Worm (Caenorhabditis elegans) whole organism, mixed stage, embryonic: ENCODE data around the gene T10B5.8.

ENCODE experiments used
- M03D4.4 ChIP-seq: sonication (generic microtip); optimal IDR thresholded peaks from 2 replicates; lab custom pipeline; 2017; ENCODE audit warnings: mild to moderate bottlenecking, missing genetic modification characterization, missing compliant biosample characterization
- bed-3 ChIP-seq: fragments of 200-800 bp; sonication (Bioruptor generic); optimal IDR thresholded peaks from 3 replicates; lab custom pipeline; 2018; ENCODE audit warnings: mild to moderate bottlenecking, missing genetic modification characterization, moderate library complexity, missing compliant biosample characterization
- blmp-1 ChIP-seq: fragments of 150-350 bp; optimal IDR thresholded peaks from 2 replicates; lab custom pipeline; 2014; ENCODE audit warnings: missing biosample characterization, missing genetic modification characterization
- ceh-39 ChIP-seq: fragments of 150-350 bp; optimal IDR thresholded peaks from 2 replicates; lab custom pipeline; 2014; ENCODE audit warnings: missing biosample characterization, missing genetic modification characterization
- ceh-43 ChIP-seq: fragments of 200-800 bp; sonication (Bioruptor generic); optimal IDR thresholded peaks from 2 replicates; lab custom pipeline; 2018; ENCODE audit warnings: mild to moderate bottlenecking, missing genetic modification characterization, moderate library complexity, missing compliant biosample characterization
- ceh-83 ChIP-seq: fragments of 200-800 bp; sonication (Bioruptor generic); optimal IDR thresholded peaks from 2 replicates; lab custom pipeline; 2018; ENCODE audit warnings: mild to moderate bottlenecking, missing genetic modification characterization, missing compliant biosample characterization
- elt-1 ChIP-seq: sonication (generic microtip); optimal IDR thresholded peaks from 2 replicates; lab custom pipeline; 2017; ENCODE audit warnings: missing genetic modification characterization, mild to moderate bottlenecking, missing compliant biosample characterization, antibody characterized with exemption, moderate library complexity, borderline replicate concordance; ENCODE audit not compliant: insufficient read depth
- elt-3 ChIP-seq: fragments of 150-350 bp; optimal IDR thresholded peaks from 2 replicates; lab custom pipeline; 2014; ENCODE audit warnings: missing biosample characterization, missing genetic modification characterization
- flh-1 ChIP-seq: fragments of 200-800 bp; sonication (Bioruptor generic); optimal IDR thresholded peaks from 2 replicates; lab custom pipeline; 2018; ENCODE audit warnings: mild to moderate bottlenecking, missing genetic modification characterization, moderate library complexity, missing compliant biosample characterization
- ham-2 ChIP-seq: fragments of 200-800 bp; sonication (Bioruptor generic); optimal IDR thresholded peaks from 2 replicates; lab custom pipeline; 2018; ENCODE audit warnings: mild to moderate bottlenecking, missing genetic modification characterization, missing compliant biosample characterization
- hlh-1 ChIP-seq: fragments of 150-350 bp; optimal IDR thresholded peaks from 2 replicates; lab custom pipeline; 2014; ENCODE audit warnings: missing biosample characterization, missing genetic modification reagents, missing genetic modification characterization
- lin-13 ChIP-seq: fragments of 150-350 bp; optimal IDR thresholded peaks from 2 replicates; lab custom pipeline; 2014; ENCODE audit warnings: missing biosample characterization, missing genetic modification characterization
- lin-32 ChIP-seq: fragments of 200-800 bp; sonication (Bioruptor generic); optimal IDR thresholded peaks from 2 replicates; lab custom pipeline; 2018; ENCODE audit warnings: mild to moderate bottlenecking, missing genetic modification characterization, missing compliant biosample characterization
- lsy-2 ChIP-seq: fragments of 150-350 bp; optimal IDR thresholded peaks from 2 replicates; lab custom pipeline; 2014; ENCODE audit warnings: missing biosample characterization, missing genetic modification characterization
- mab-5 ChIP-seq: fragments of 150-350 bp; optimal IDR thresholded peaks from 2 replicates; lab custom pipeline; 2014; ENCODE audit warnings: missing biosample characterization, missing genetic modification characterization
- mep-1 ChIP-seq: fragments of 150-350 bp; optimal IDR thresholded peaks from 2 replicates; lab custom pipeline; 2017; ENCODE audit warnings: missing biosample characterization, missing genetic modification reagents, missing genetic modification characterization, inconsistent platforms
- mls-2 ChIP-seq: sonication (generic microtip); optimal IDR thresholded peaks from 2 replicates; lab custom pipeline; 2016; ENCODE audit warnings: mild to moderate bottlenecking, missing genetic modification characterization, moderate library complexity, missing compliant biosample characterization
- nhr-12 ChIP-seq: fragments of 150-350 bp; optimal IDR thresholded peaks from 2 replicates; lab custom pipeline; 2014; ENCODE audit warnings: missing biosample characterization, missing genetic modification characterization
- nhr-2 ChIP-seq: fragments of 150-350 bp; optimal IDR thresholded peaks from 2 replicates; lab custom pipeline; 2014; ENCODE audit warnings: missing biosample characterization, missing genetic modification characterization
- nhr-237 ChIP-seq: fragments of 150-350 bp; optimal IDR thresholded peaks from 2 replicates; lab custom pipeline; 2014; ENCODE audit warnings: missing biosample characterization, missing genetic modification characterization
- nhr-28 ChIP-seq: fragments of 150-350 bp; optimal IDR thresholded peaks from 2 replicates; lab custom pipeline; 2014; ENCODE audit warnings: missing biosample characterization, missing genetic modification characterization
- nhr-76 ChIP-seq: sonication (generic microtip); optimal IDR thresholded peaks from 2 replicates; lab custom pipeline; 2017; ENCODE audit warnings: missing biosample characterization, missing genetic modification characterization
- pha-4 ChIP-seq: fragments of 150-350 bp; optimal IDR thresholded peaks from 2 replicates; lab custom pipeline; 2018; ENCODE audit warnings: missing biosample characterization, missing genetic modification reagents, missing genetic modification characterization
- sem-2 ChIP-seq: fragments of 200-800 bp; sonication (Bioruptor generic); optimal IDR thresholded peaks from 2 replicates; lab custom pipeline; 2018; ENCODE audit warnings: mild to moderate bottlenecking, missing genetic modification characterization, missing compliant biosample characterization
- snpc-4 ChIP-seq: fragments of 150-350 bp; optimal IDR thresholded peaks from 2 replicates; lab custom pipeline; 2014; ENCODE audit warnings: missing biosample characterization, missing genetic modification characterization
- sptf-1 ChIP-seq: sonication (generic microtip); optimal IDR thresholded peaks from 2 replicates; lab custom pipeline; 2017; ENCODE audit warnings: mild to moderate bottlenecking, missing genetic modification characterization, moderate library complexity, missing compliant biosample characterization
- unc-120 ChIP-seq: sonication (generic microtip); optimal IDR thresholded peaks from 2 replicates; lab custom pipeline; 2017; ENCODE audit warnings: missing genetic modification characterization, missing compliant biosample characterization; ENCODE audit not compliant: poor library complexity, severe bottlenecking
- unc-39 ChIP-seq: fragments of 150-350 bp; optimal IDR thresholded peaks from 2 replicates; lab custom pipeline; 2014; ENCODE audit warnings: missing biosample characterization, missing genetic modification characterization
- unc-62 ChIP-seq: fragments of 150-350 bp; optimal IDR thresholded peaks from 2 replicates; lab custom pipeline; 2014; ENCODE audit warnings: missing biosample characterization, missing genetic modification reagents, missing genetic modification characterization
- zip-8 ChIP-seq: fragments of 150-350 bp; optimal IDR thresholded peaks from 2 replicates; lab custom pipeline; 2014; ENCODE audit warnings: missing biosample characterization, missing genetic modification characterization
- ztf-11 ChIP-seq: fragments of 150-350 bp; optimal IDR thresholded peaks from 2 replicates; lab custom pipeline; 2014; ENCODE audit warnings: missing biosample characterization, missing genetic modification characterization

T10B5.8 gene

ce11 chrV:1829973-1830372, 11.9 kb upstream of the T10B5.8 start, which contains the start of gene Y32G9B.1:
Gene Y32G9B.1, minus strand, starts transcription at chrV:1830073.
- no peak for TF ChIP-seq elt-1 (tag; lab: Kevin White, UChicago)
- no peak for TF ChIP-seq pha-4 (tag; lab: Kevin White, UChicago)
- no peak for TF ChIP-seq blmp-1 (tag; lab: Kevin White, UChicago)
- TF ChIP-seq bed-3 (GFP tag; lab: Kevin White, UChicago), result no peak
- TF ChIP-seq ceh-39, result no peak
- no peak for TF ChIP-seq mep-1 (tag; lab: Kevin White, UChicago)
- no peak for TF ChIP-seq nhr-76 (tag; lab: Kevin White, UChicago)
- no peak for TF ChIP-seq ztf-11 (tag; lab: Kevin White, UChicago)
- no peak for TF ChIP-seq nhr-2 (tag; lab: Kevin White, UChicago)
- no peak for TF ChIP-seq hlh-1 (tag; lab: Kevin White, UChicago)
- no peak for TF ChIP-seq ham-2 (GFP tag; lab: Kevin White, UChicago)
- TF ChIP-seq unc-62, result no peak
- no peak for TF ChIP-seq lin-32 (GFP tag; lab: Kevin White, UChicago)
- no peak for TF ChIP-seq M03D4.4
- TF ChIP-seq ceh-83, result no peak
- TF ChIP-seq lin-13, result no peak
- no peak for TF ChIP-seq unc-120 (tag; lab: Kevin White, UChicago)
- no peak for TF ChIP-seq mls-2
- TF ChIP-seq nhr-12 (tag; lab: Kevin White, UChicago), result no peak

DNA sequence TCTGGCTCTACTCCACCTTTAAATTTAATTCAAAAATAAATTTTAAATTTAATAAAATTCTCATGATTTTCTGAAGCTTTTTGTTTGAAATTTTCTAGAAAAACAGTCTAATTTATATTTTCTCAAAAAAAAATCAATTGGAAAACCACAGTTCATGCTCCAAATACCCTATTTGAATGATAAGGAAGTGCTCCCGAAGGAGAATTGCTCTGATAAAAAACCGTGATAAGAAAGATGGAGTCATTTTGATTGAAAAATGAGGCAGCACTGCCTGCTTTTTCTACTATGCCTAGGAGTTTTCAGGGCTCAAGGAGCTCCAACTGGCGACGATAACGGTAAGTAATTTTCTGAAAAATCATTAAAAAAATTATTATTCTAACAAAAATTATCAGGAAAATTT, 4.1 kb downstream of the T10B5.8 start, which contains the start of gene T10B5.7:
Gene T10B5.7, plus strand, starts transcription at position 225 of the 400 bp plus-strand sequence.
- no peak for TF ChIP-seq snpc-4 (tag; lab: Kevin White, UChicago)
- TF ChIP-seq nhr-76 (tag; lab: Kevin White, UChicago), result no peak
- TF ChIP-seq unc-39 (tag; lab: Kevin White, UChicago), result no peak
- TF ChIP-seq elt-3 (tag; lab: Kevin White, UChicago), result no peak
- TF ChIP-seq mab-5 (tag; lab: Kevin White, UChicago), result no peak
- no peak for TF ChIP-seq unc-62
- no peak for TF ChIP-seq M03D4.4
- TF ChIP-seq ceh-43, result no peak
- no peak for TF ChIP-seq bed-3 (GFP tag; lab: Kevin White, UChicago)
- TF ChIP-seq sptf-1 (tag; lab: Kevin White, UChicago), result no peak
- no peak for TF ChIP-seq ceh-39
- TF ChIP-seq pha-4 (tag; lab: Kevin White, UChicago), result no peak
- no peak for TF ChIP-seq ham-2 (GFP tag; lab: Kevin White, UChicago)
- TF ChIP-seq nhr-237 (tag; lab: Kevin White, UChicago), result no peak
- no peak for TF ChIP-seq sem-2 (GFP tag; lab: Kevin White, UChicago)
- no peak for TF ChIP-seq lin-32 (GFP tag; lab: Kevin White, UChicago)

ce11 chrV:1848590-1848989, 6.7 kb downstream of the T10B5.8 start:
- TF ChIP-seq ham-2 (GFP tag; lab: Kevin White, UChicago), result peak; percentile 71
- no peak for TF ChIP-seq sem-2 (GFP tag; lab: Kevin White, UChicago)

ce11 chrV:1849992-1850391, 8.1 kb downstream of the T10B5.8 start:
- TF ChIP-seq sptf-1 (tag; lab: Kevin White, UChicago), result peak; percentile 25

ce11 chrV:1855087-1855486, 13.2 kb downstream of the T10B5.8 start:
- no peak for TF ChIP-seq snpc-4 (tag; lab: Kevin White, UChicago)
- TF ChIP-seq unc-39 (tag; lab: Kevin White, UChicago), result no peak
- TF ChIP-seq nhr-28, result no peak
- no peak for TF ChIP-seq zip-8 (tag; lab: Kevin White, UChicago)
- no peak for TF ChIP-seq pha-4 (tag; lab: Kevin White, UChicago)
- TF ChIP-seq nhr-2 (tag; lab: Kevin White, UChicago), result no peak
- TF ChIP-seq lin-13, result no peak
- TF ChIP-seq lsy-2 (tag; lab: Kevin White, UChicago), result no peak
- TF ChIP-seq mls-2, result no peak
- no peak for TF ChIP-seq ztf-11 (tag; lab: Kevin White, UChicago)
- no peak for TF ChIP-seq elt-1 (tag; lab: Kevin White, UChicago)
- no peak for TF ChIP-seq flh-1 (GFP tag; lab: Kevin White, UChicago)
